Fruit fly (Drosophila melanogaster) whole organism: ENCODE data around the gene CG3581.

Experiments
- CG8478 ChIP-seq: fragments of >200 bp; optimal IDR thresholded peaks from 2 replicates; lab custom pipeline; 2018; ENCODE audit warnings: inconsistent platforms
- Dll ChIP-seq: fragments of >200 bp; optimal IDR thresholded peaks from 2 replicates; lab custom pipeline; 2017
- EcR ChIP-seq, 2 experiments: fragments of >200 bp; optimal IDR thresholded peaks; 2 replicates each; lab custom pipeline; 2017; ENCODE audit warnings: missing biosample characterization in 2 of 2, missing genetic modification characterization in 2 of 2, missing genetic modification reagents in 2 of 2
- pan ChIP-seq: fragments of >200 bp; optimal IDR thresholded peaks from 2 replicates; lab custom pipeline; 2017
- psq ChIP-seq: fragments of >200 bp; optimal IDR thresholded peaks from 2 replicates; lab custom pipeline; 2017
- usp ChIP-seq: fragments of >200 bp; optimal IDR thresholded peaks from 2 replicates; lab custom pipeline; 2017; ENCODE audit warnings: missing biosample characterization, missing genetic modification characterization, mixed read lengths

CG3581 gene

dm6 chr3R:19377125-19377524 is 2.5 kb upstream of the CG3581 start, which contains the start of gene CG31245:
CG31245 (minus strand) TSS chr3R:19377225.
- TF ChIP-seq psq (lab: Kevin White, UChicago) (no peak), Dll (lab: Kevin White, UChicago) (no peak), pan (no peak), CG8478 (lab: Kevin White, UChicago) (no peak), usp (GFP tag; lab: Kevin White, UChicago) (no peak), EcR (GFP tag; optimal IDR thresholded peaks at IDR 0.05; lab: Kevin White, UChicago) (no peak)

DNA sequence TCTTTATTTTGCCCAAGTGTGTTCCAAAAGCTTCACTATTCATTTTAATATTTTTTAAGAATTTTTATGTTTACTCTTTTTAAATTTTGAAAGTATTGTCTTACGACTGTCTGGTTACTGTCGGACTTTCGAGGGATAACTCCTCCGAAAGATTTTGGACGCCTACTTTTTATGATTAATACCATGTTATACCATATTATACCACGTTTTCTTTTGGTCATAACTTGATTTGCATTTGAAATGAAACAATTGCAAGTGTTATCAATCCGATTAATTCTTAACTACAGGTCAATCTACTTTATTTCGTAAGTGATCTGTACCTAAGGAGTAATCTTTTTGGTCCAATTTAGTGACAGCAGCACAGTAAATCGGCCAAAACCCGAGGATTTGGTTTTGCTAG is 1.3 kb upstream of the CG3581 start, which contains the start of gene CG31404:
Gene CG31404, minus strand, starts transcription at position 101 of the 400 bp plus-strand sequence.
- no peak for TF ChIP-seq Dll (lab: Kevin White, UChicago)
- no peak for TF ChIP-seq psq (lab: Kevin White, UChicago)
- TF ChIP-seq usp (GFP tag; lab: Kevin White, UChicago), result no peak
- TF ChIP-seq pan, result no peak
- no peak for TF ChIP-seq CG8478 (lab: Kevin White, UChicago)
- TF ChIP-seq EcR (GFP tag; optimal IDR thresholded peaks at IDR 0.05; lab: Kevin White, UChicago), result no peak

- TF ChIP-seq pan (no peak), CG8478 (lab: Kevin White, UChicago) (no peak), psq (lab: Kevin White, UChicago) (no peak), Dll (lab: Kevin White, UChicago) (no peak), EcR (GFP tag; optimal IDR thresholded peaks at IDR 0.05; lab: Kevin White, UChicago) (no peak), usp (GFP tag; lab: Kevin White, UChicago) (no peak)
These were observed 3.9 kb downstream of the CG3581 start for dm6 chr3R:19370693-19371092.

- no peak for TF ChIP-seq pan
- no peak for TF ChIP-seq psq (lab: Kevin White, UChicago)
- TF ChIP-seq EcR (GFP tag; optimal IDR thresholded peaks at IDR 0.05; lab: Kevin White, UChicago), result no peak
- TF ChIP-seq Dll (lab: Kevin White, UChicago), result no peak
- TF ChIP-seq usp (GFP tag; lab: Kevin White, UChicago), result no peak
These were observed 5.5 kb downstream of the CG3581 start for dm6 chr3R:19369060-19369459.

DNA sequence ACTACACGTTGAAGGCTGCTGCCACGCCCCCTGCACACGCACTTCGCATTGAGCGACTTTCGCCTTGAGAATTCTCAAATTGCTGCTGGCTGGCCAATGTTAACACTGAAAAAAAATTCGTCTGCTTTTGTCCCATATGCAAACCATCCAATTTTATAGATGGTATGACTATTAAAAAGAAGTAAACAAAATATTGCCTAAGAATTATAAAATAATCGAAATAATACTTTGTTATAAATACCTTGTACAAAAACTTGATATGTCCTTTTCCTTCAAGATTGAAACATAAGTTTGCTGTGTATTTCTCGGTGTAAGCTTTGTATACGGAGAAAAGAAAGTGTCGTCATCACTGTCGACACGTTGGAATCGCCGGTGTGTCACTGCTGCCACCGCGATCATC is 11.7 kb downstream of the CG3581 start:
- TF ChIP-seq psq (lab: Kevin White, UChicago) (no peak), CG8478 (lab: Kevin White, UChicago) (no peak), Dll (lab: Kevin White, UChicago) (no peak), EcR (GFP tag; optimal IDR thresholded peaks at IDR 0.05; lab: Kevin White, UChicago) (no peak), usp (GFP tag; lab: Kevin White, UChicago) (no peak), pan (no peak)

DNA sequence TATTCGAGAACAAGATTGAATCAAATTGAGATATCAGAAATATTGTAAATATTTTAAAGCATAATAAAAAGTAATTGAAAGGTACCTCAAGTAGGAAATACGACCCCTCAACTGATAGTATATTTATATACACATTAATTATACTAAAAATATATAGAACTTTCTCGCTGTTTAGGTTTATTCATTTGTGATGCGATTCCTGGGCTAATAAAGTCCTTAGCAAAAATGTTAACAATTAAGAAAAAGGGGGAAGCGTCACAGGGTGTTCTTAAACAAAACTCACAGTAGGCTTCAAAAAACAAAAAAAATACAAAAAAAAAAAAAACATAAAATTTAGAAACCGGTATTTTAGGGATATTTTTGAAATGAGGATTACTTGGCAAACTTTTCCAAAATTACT is 20.8 kb downstream of the CG3581 start, which contains the start of gene CG43203:
Gene CG43203, plus strand, starts transcription at position 301 of the 400 bp plus-strand sequence.
- TF ChIP-seq psq (lab: Kevin White, UChicago), result no peak
- TF ChIP-seq EcR (GFP tag; optimal IDR thresholded peaks at IDR 0.05; lab: Kevin White, UChicago), result no peak
- TF ChIP-seq Dll (lab: Kevin White, UChicago), result no peak
- no peak for TF ChIP-seq CG8478 (lab: Kevin White, UChicago)
- TF ChIP-seq pan, result no peak
- TF ChIP-seq usp (GFP tag; lab: Kevin White, UChicago), result no peak

DNA sequence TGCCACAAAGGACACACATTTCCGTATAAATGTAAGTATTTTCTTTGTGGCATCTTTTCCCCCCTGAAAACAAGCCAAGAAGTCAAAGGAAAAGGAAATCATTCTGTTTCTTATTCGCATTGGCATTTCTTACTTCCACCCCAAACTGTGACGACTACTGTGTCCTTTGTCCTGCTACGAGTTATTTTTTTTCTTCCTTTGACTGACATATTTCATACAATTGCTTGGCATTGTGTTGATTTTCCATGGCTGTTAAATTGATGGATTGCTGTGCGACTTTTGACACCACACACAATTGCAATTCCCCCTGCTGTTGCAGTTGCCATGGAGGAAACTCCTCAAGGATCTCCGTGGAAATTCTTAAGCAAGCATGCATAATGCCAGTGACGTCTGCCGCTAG is 22.5 kb downstream of the CG3581 start:
- no peak for TF ChIP-seq CG8478 (lab: Kevin White, UChicago)
- no peak for TF ChIP-seq EcR (GFP tag; optimal IDR thresholded peaks at IDR 0.05; lab: Kevin White, UChicago)
- TF ChIP-seq pan, result no peak
- no peak for TF ChIP-seq psq (lab: Kevin White, UChicago)
- no peak for TF ChIP-seq usp (GFP tag; lab: Kevin White, UChicago)
- TF ChIP-seq Dll (lab: Kevin White, UChicago), result no peak

dm6 chr3R:19350375-19350943 is 24.1 kb downstream of the CG3581 start:
- TF ChIP-seq Dll (lab: Kevin White, UChicago), result no peak
- TF ChIP-seq psq (lab: Kevin White, UChicago), result no peak
- TF ChIP-seq pan, result no peak
- TF ChIP-seq CG8478 (lab: Kevin White, UChicago), result no peak
- TF ChIP-seq usp (GFP tag; lab: Kevin White, UChicago), result no peak

- TF ChIP-seq Dll (lab: Kevin White, UChicago), result no peak
- TF ChIP-seq CG8478 (lab: Kevin White, UChicago), result no peak
- no peak for TF ChIP-seq psq (lab: Kevin White, UChicago)
- TF ChIP-seq EcR (GFP tag; optimal IDR thresholded peaks at IDR 0.05; lab: Kevin White, UChicago), result no peak
- TF ChIP-seq usp (GFP tag; lab: Kevin White, UChicago), result no peak
- TF ChIP-seq pan, result no peak
These were observed 26.9 kb downstream of the CG3581 start for dm6 chr3R:19347678-19348077.

DNA sequence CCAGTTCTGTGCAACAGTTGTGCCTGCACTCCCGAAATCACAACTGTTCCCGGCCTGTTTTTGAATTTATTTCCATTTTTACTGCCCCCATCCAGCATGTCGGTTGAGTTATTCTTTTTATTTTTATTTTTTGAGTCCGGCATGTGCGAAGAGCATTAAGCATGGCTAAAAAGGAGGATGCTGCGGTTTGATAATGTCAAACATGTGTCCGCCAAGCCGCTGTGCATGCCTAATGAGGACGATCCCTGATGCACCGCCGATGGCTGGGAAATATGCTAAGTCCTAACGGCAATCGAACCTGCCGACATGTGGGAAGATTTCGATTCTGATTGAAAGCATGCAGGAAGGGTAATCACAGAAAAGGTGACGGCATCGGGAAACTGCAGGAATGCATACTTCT is 28.1 kb downstream of the CG3581 start:
- TF ChIP-seq psq (lab: Kevin White, UChicago), result no peak
- TF ChIP-seq usp (GFP tag; lab: Kevin White, UChicago), result no peak
- TF ChIP-seq Dll (lab: Kevin White, UChicago), result no peak

dm6 chr3R:19345214-19345613 is 29.4 kb downstream of the CG3581 start:
- TF ChIP-seq CG8478 (lab: Kevin White, UChicago), result no peak
- TF ChIP-seq psq (lab: Kevin White, UChicago), result no peak
- TF ChIP-seq usp (GFP tag; lab: Kevin White, UChicago), result no peak
- TF ChIP-seq pan, result no peak
- TF ChIP-seq EcR (GFP tag; optimal IDR thresholded peaks at IDR 0.05; lab: Kevin White, UChicago), result no peak
- no peak for TF ChIP-seq Dll (lab: Kevin White, UChicago)
